Worm (Caenorhabditis elegans): ENCODE measurements around the gene igcm-4.

DNA sequence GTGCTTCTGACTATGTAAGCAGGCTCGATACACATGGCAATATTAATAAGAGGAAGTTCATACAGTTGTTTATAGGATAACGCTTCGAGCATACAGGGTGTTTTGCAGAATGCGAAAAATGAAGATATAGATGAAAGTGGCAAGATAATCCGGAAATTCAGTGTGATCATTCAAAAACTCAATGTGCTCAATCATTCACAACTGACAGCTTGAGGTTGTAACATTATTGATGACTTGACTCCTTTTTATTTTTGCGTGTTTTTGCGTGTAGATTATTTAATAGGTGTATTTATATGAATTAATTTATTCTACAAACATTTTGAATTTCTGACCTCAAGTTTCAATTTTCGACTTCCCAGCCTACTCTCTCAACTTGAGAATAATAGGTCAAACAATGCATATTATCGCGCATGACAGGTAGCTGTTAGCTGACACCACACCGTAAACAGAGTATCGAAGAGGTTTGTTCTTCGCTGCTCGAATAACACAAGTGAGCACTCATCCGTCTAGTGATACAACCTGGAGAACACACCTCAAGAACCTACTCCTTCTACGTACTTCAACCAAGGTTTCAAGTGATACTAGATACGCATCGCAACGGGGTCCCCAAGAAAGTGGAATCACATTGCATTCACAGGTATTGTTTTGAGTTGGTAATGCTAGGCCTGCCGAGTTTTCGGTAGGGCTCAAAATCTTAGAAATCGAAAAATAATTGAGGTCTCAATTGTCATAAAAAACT lies 1.2 kb upstream of the igcm-4 start:
- TF ChIP-seq flt-1 (GFP tag; IDR thresholded peaks at IDR 0.05) (no peak), ztf-29 (GFP tag; IDR thresholded peaks at IDR 0.05) (no peak), T22C8.4 (GFP tag; IDR thresholded peaks at IDR 0.05) (no peak), klf-2 (GFP tag; conservative IDR thresholded peaks at IDR 0.05) (no peak), ref-1 (GFP tag; conservative IDR thresholded peaks at IDR 0.05) (no peak), med-1 (GFP tag; optimal IDR thresholded peaks at IDR 0.05; ENCODE audit: insufficient read depth) (no peak), ztf-23 (GFP tag; IDR thresholded peaks at IDR 0.05) (no peak)
